Fruit fly (Drosophila melanogaster) whole organism, adult: ENCODE measurements around the gene CG5953.

Experiments
- CG11617 ChIP-seq: fragments of 200-800 bp; sonication (Bioruptor generic); optimal IDR thresholded peaks from 2 replicates; lab custom pipeline; 2017; ENCODE audit warnings: mild to moderate bottlenecking, missing biosample characterization, missing genetic modification reagents, missing genetic modification characterization
- CG14711 ChIP-seq: fragments of 200-800 bp; sonication (Bioruptor generic); optimal IDR thresholded peaks from 2 replicates; lab custom pipeline; 2018; ENCODE audit warnings: missing biosample characterization, mild to moderate bottlenecking, missing genetic modification characterization, moderate library complexity
- CG1620 ChIP-seq: fragments of 200-800 bp; sonication (Bioruptor generic); optimal IDR thresholded peaks from 2 replicates; lab custom pipeline; 2016; ENCODE audit warnings: missing biosample characterization, missing genetic modification characterization
- CG5204 ChIP-seq: fragments of 200-800 bp; sonication (Bioruptor generic); optimal IDR thresholded peaks from 2 replicates; lab custom pipeline; 2016; ENCODE audit warnings: missing biosample characterization, missing genetic modification characterization
- CG7045 ChIP-seq: fragments of 200-800 bp; sonication (Bioruptor generic); optimal IDR thresholded peaks from 2 replicates; lab custom pipeline; 2017; ENCODE audit warnings: missing biosample characterization, mild to moderate bottlenecking, missing genetic modification characterization
- Crg-1 ChIP-seq: fragments of 200-800 bp; sonication (Bioruptor generic); optimal IDR thresholded peaks from 2 replicates; lab custom pipeline; 2016; ENCODE audit warnings: missing biosample characterization, missing genetic modification characterization
- Mnt ChIP-seq: fragments of 200-800 bp; sonication (Bioruptor generic); optimal IDR thresholded peaks from 2 replicates; lab custom pipeline; 2016; ENCODE audit warnings: missing biosample characterization, mild to moderate bottlenecking, missing genetic modification characterization
- cic ChIP-seq: fragments of 200-800 bp; sonication (Bioruptor generic); optimal IDR thresholded peaks from 2 replicates; lab custom pipeline; 2017; ENCODE audit warnings: missing biosample characterization, mild to moderate bottlenecking, missing genetic modification characterization, moderate library complexity
- kay ChIP-seq: fragments of 200-800 bp; sonication (Bioruptor generic); peaks from one replicate; lab custom pipeline; 2016; ENCODE audit warnings: missing biosample characterization, missing genetic modification characterization, borderline replicate concordance
- pad ChIP-seq: fragments of 200-800 bp; sonication (Bioruptor generic); optimal IDR thresholded peaks from 3 replicates; lab custom pipeline; 2017; ENCODE audit warnings: missing biosample characterization, missing genetic modification characterization, mild to moderate bottlenecking, moderate library complexity, missing genetic modification reagents
- tj ChIP-seq: fragments of 200-800 bp; sonication (Bioruptor generic); optimal IDR thresholded peaks from 3 replicates; lab custom pipeline; 2017; ENCODE audit warnings: missing biosample characterization, mild to moderate bottlenecking, missing genetic modification characterization, moderate library complexity
- toe ChIP-seq: fragments of 200-800 bp; sonication (Bioruptor generic); optimal IDR thresholded peaks from 2 replicates; lab custom pipeline; 2016; ENCODE audit warnings: missing biosample characterization, missing genetic modification characterization

DNA sequence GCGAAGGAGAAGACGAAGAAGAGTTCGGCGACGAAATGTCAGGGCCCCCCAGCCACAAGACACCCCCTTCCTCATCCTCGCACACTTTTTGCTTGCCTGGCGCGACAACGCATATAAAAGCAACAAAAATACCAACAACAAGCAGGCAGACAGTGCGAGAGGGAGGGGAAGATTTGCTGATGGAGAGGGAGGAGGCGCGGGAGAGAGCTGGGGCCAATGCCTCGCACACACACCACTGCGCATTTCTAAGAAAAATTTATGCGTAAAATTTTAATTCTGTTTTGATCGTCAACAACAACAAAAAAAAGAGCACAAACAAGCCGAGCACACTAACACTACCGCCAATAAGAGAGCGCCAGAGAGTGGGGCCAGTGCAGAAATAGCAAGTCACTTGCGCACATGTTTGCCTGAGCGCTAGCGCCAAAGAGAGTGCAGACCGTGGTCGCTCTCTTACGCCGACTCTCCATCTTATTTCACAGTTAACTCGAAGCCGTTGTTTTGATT, 6.6 kb downstream of the CG5953 start:
- TF ChIP-seq pad (GFP tag; lab: Kevin White, UChicago) (peak; percentile 95), Crg-1 (GFP tag; lab: Kevin White, UChicago) (peak; percentile 1), kay (GFP tag; lab: Kevin White, UChicago) (no peak), toe (no peak), tj (GFP tag; lab: Kevin White, UChicago) (peak; percentile 95), CG1620 (no peak), Mnt (GFP tag; lab: Kevin White, UChicago) (peak; percentile 81), CG7045 (peak; percentile 55), cic (GFP tag; lab: Kevin White, UChicago) (peak; percentile 96), CG5204 (GFP tag; lab: Kevin White, UChicago) (no peak), CG11617 (no peak), CG14711 (tag; lab: Kevin White, UChicago) (no peak)
